Fruit fly (Drosophila melanogaster) whole organism, embryonic: ENCODE data around the gene Fbw5.

Experiments
- Ada2b ChIP-seq: fragments of 200-800 bp; sonication (Bioruptor generic); IDR thresholded peaks from 2 replicates; pipeline ENCODE4 v1.3.6; 2022; ENCODE audit warnings: missing biosample characterization, missing genetic modification characterization
- B-H1 ChIP-seq: fragments of 200-800 bp; sonication (Bioruptor generic); IDR thresholded peaks from 3 replicates; pipeline ENCODE4 v1.3.6; 2022; ENCODE audit warnings: missing biosample characterization, missing genetic modification characterization
- Blimp-1 ChIP-seq: fragments of 200-800 bp; sonication (Bioruptor generic); optimal IDR thresholded peaks from 3 replicates; lab custom pipeline; 2018; ENCODE audit warnings: missing biosample characterization, missing genetic modification characterization, mild to moderate bottlenecking, moderate library complexity, missing genetic modification reagents
- CG1233 ChIP-seq: fragments of 200-800 bp; sonication (Bioruptor generic); optimal IDR thresholded peaks from 4 replicates; lab custom pipeline; 2018; ENCODE audit warnings: missing biosample characterization, mild to moderate bottlenecking, missing genetic modification characterization
- CG15479 ChIP-seq: fragments of 200-800 bp; sonication (Bioruptor generic); optimal IDR thresholded peaks from 3 replicates; lab custom pipeline; 2019; ENCODE audit warnings: missing biosample characterization, mild to moderate bottlenecking, missing genetic modification characterization, moderate library complexity
- CG18011 ChIP-seq: fragments of 200-800 bp; sonication (Bioruptor generic); optimal IDR thresholded peaks from 2 replicates; lab custom pipeline; 2017; ENCODE audit warnings: missing biosample characterization, missing genetic modification characterization, mild to moderate bottlenecking, moderate library complexity, missing genotype
- CG18764 ChIP-seq: fragments of 200-800 bp; sonication (Bioruptor generic); optimal IDR thresholded peaks from 3 replicates; lab custom pipeline; 2016; ENCODE audit warnings: missing biosample characterization, missing genetic modification characterization
- CG30431 ChIP-seq: fragments of 200-800 bp; sonication (Bioruptor generic); optimal IDR thresholded peaks from 2 replicates; lab custom pipeline; 2017; ENCODE audit warnings: missing biosample characterization, missing genetic modification characterization
- CG31224 ChIP-seq: fragments of 200-800 bp; sonication (Bioruptor generic); IDR thresholded peaks from 2 replicates; pipeline ENCODE4 v1.3.6; 2022; ENCODE audit warnings: missing biosample characterization, missing genetic modification characterization
- CG32767 ChIP-seq: fragments of 200-800 bp; sonication (Bioruptor generic); IDR thresholded peaks from 2 replicates; pipeline ENCODE4 v1.3.6; 2022; ENCODE audit warnings: missing biosample characterization, missing genetic modification characterization
- CG32772 ChIP-seq: fragments of 200-800 bp; sonication (Bioruptor generic); IDR thresholded peaks from 2 replicates; pipeline ENCODE4 v1.3.6; 2022; ENCODE audit warnings: missing biosample characterization, missing genetic modification characterization
- CG33557 ChIP-seq: fragments of 200-800 bp; sonication (Bioruptor generic); optimal IDR thresholded peaks from 2 replicates; lab custom pipeline; 2019; ENCODE audit warnings: missing biosample characterization, mild to moderate bottlenecking, missing genetic modification characterization, moderate library complexity
- CG3407 ChIP-seq: fragments of 200-800 bp; sonication (Bioruptor generic); optimal IDR thresholded peaks from 2 replicates; lab custom pipeline; 2018; ENCODE audit warnings: missing biosample characterization, mild to moderate bottlenecking, missing genetic modification characterization
- CG43689 ChIP-seq: fragments of 200-800 bp; sonication (Bioruptor generic); IDR thresholded peaks from 2 replicates; pipeline ENCODE4 v1.3.6; 2022; ENCODE audit warnings: missing biosample characterization, missing genetic modification characterization
- CG5180 ChIP-seq: fragments of 200-800 bp; sonication (Bioruptor generic); optimal IDR thresholded peaks from 3 replicates; lab custom pipeline; 2017; ENCODE audit warnings: missing biosample characterization, missing genetic modification characterization, mild to moderate bottlenecking, moderate library complexity, missing genetic modification reagents
- CG5953 ChIP-seq: fragments of 200-800 bp; sonication (Bioruptor generic); IDR thresholded peaks from 2 replicates; pipeline ENCODE4 v1.3.6; 2022; ENCODE audit warnings: missing biosample characterization, missing genetic modification characterization
- CG6689 ChIP-seq: fragments of 200-800 bp; sonication (Bioruptor generic); IDR thresholded peaks from 2 replicates; pipeline ENCODE4 v1.3.6; 2022; ENCODE audit warnings: missing biosample characterization, missing genetic modification characterization
- CG6765 ChIP-seq: fragments of 200-800 bp; sonication (Bioruptor generic); optimal IDR thresholded peaks from 3 replicates; lab custom pipeline; 2017; ENCODE audit warnings: missing biosample characterization, mild to moderate bottlenecking, missing genetic modification characterization
- CG7357 ChIP-seq: fragments of 200-800 bp; sonication (Bioruptor generic); IDR thresholded peaks from 3 replicates; pipeline ENCODE4 v1.3.6; 2022; ENCODE audit warnings: missing biosample characterization, missing genetic modification characterization
- CG7839 ChIP-seq: fragments of 200-800 bp; sonication (Bioruptor generic); optimal IDR thresholded peaks from 3 replicates; lab custom pipeline; 2018; ENCODE audit warnings: missing biosample characterization, mild to moderate bottlenecking, missing genetic modification characterization, moderate library complexity
- CTCF ChIP-seq: fragments of 200-800 bp; sonication (Bioruptor generic); optimal IDR thresholded peaks from 2 replicates; lab custom pipeline; 2017; ENCODE audit warnings: missing biosample characterization, mild to moderate bottlenecking, missing genetic modification characterization, moderate library complexity
- Gug ChIP-seq: fragments of 200-800 bp; sonication (Bioruptor generic); IDR thresholded peaks from 4 replicates; pipeline ENCODE4 v1.3.6; 2022; ENCODE audit warnings: missing biosample characterization, missing genetic modification characterization
- HHEX ChIP-seq: fragments of 200-800 bp; sonication (Bioruptor generic); optimal IDR thresholded peaks from 3 replicates; lab custom pipeline; 2017; ENCODE audit warnings: missing biosample characterization, mild to moderate bottlenecking, missing genetic modification characterization, missing genetic modification reagents
- Jarid2 ChIP-seq: fragments of 200-800 bp; sonication (Bioruptor generic); optimal IDR thresholded peaks from 3 replicates; lab custom pipeline; 2017; ENCODE audit warnings: mild to moderate bottlenecking, missing biosample characterization, missing genetic modification reagents, missing genetic modification characterization
- MBD-R2 ChIP-seq: fragments of 200-800 bp; sonication (Bioruptor generic); IDR thresholded peaks from 2 replicates; pipeline ENCODE4 v1.3.6; 2022; ENCODE audit warnings: missing biosample characterization, missing genetic modification characterization
- Mad ChIP-seq: fragments of 200-800 bp; sonication (Bioruptor generic); optimal IDR thresholded peaks from 2 replicates; lab custom pipeline; 2016; ENCODE audit warnings: missing biosample characterization, missing genetic modification characterization
- Med ChIP-seq: fragments of 200-800 bp; sonication (Bioruptor generic); peaks from one replicate; lab custom pipeline; 2016; ENCODE audit warnings: missing biosample characterization, missing genetic modification characterization, mild to moderate bottlenecking, inconsistent platforms, moderate library complexity
- Mes4 ChIP-seq: fragments of 200-800 bp; sonication (Bioruptor generic); optimal IDR thresholded peaks from 2 replicates; lab custom pipeline; 2016; ENCODE audit warnings: missing biosample characterization, missing genetic modification characterization
- NC2α ChIP-seq: fragments of 200-800 bp; sonication (Bioruptor generic); optimal IDR thresholded peaks from 2 replicates; lab custom pipeline; 2016; ENCODE audit warnings: missing biosample characterization, missing genetic modification characterization
- Nf-YA ChIP-seq: fragments of 200-800 bp; sonication (Bioruptor generic); IDR thresholded peaks from 2 replicates; pipeline ENCODE4 v1.3.6; 2022; ENCODE audit warnings: missing biosample characterization, missing genetic modification characterization
- Poxn ChIP-seq: fragments of 200-800 bp; sonication (Bioruptor generic); IDR thresholded peaks from 2 replicates; pipeline ENCODE4 v1.3.6; 2022; ENCODE audit warnings: missing biosample characterization, missing genetic modification characterization
- Rx ChIP-seq: fragments of 200-800 bp; sonication (Bioruptor generic); IDR thresholded peaks from 2 replicates; pipeline ENCODE4 v1.3.6; 2022; ENCODE audit warnings: missing biosample characterization, missing genetic modification characterization
- Sox100B ChIP-seq: fragments of 200-800 bp; sonication (Bioruptor generic); optimal IDR thresholded peaks from 3 replicates; lab custom pipeline; 2018; ENCODE audit warnings: missing biosample characterization, mild to moderate bottlenecking, missing genetic modification characterization
- Ssrp ChIP-seq: fragments of 200-800 bp; sonication (Bioruptor generic); optimal IDR thresholded peaks from 2 replicates; lab custom pipeline; 2018; ENCODE audit warnings: missing biosample characterization, mild to moderate bottlenecking, missing genetic modification characterization, moderate library complexity
- YL-1 ChIP-seq: fragments of 200-800 bp; sonication (Bioruptor generic); optimal IDR thresholded peaks from 3 replicates; lab custom pipeline; 2017; ENCODE audit warnings: missing biosample characterization, mild to moderate bottlenecking, missing genetic modification characterization
- ash1 ChIP-seq: fragments of 200-800 bp; sonication (Bioruptor generic); optimal IDR thresholded peaks from 2 replicates; lab custom pipeline; 2018; ENCODE audit warnings: missing biosample characterization, mild to moderate bottlenecking, missing genetic modification characterization
- cad ChIP-seq: fragments of >200 bp; optimal IDR thresholded peaks from 2 replicates; lab custom pipeline; 2017; ENCODE audit warnings: missing biosample characterization, missing genetic modification characterization
- caup ChIP-seq: fragments of 200-800 bp; sonication (Bioruptor generic); optimal IDR thresholded peaks from 3 replicates; lab custom pipeline; 2017; ENCODE audit warnings: missing biosample characterization, mild to moderate bottlenecking, missing genetic modification characterization, moderate library complexity; ENCODE audit not compliant: severe bottlenecking
- chinmo ChIP-seq: fragments of 200-800 bp; sonication (Bioruptor generic); IDR thresholded peaks from 4 replicates; pipeline ENCODE4 v1.3.6; 2022; ENCODE audit warnings: missing biosample characterization, missing genetic modification characterization; ENCODE audit not compliant: partially characterized antibody
- gcm2 ChIP-seq: fragments of 200-800 bp; sonication (Bioruptor generic); optimal IDR thresholded peaks from 2 replicates; lab custom pipeline; 2016; ENCODE audit warnings: missing biosample characterization, missing genetic modification characterization
- grn ChIP-seq: fragments of 200-800 bp; sonication (Bioruptor generic); optimal IDR thresholded peaks from 3 replicates; lab custom pipeline; 2017; ENCODE audit warnings: missing biosample characterization, missing genetic modification characterization
- lilli ChIP-seq: fragments of 200-800 bp; sonication (Bioruptor generic); optimal IDR thresholded peaks from 3 replicates; lab custom pipeline; 2016; ENCODE audit warnings: missing biosample characterization, missing genetic modification characterization
- pb ChIP-seq: fragments of 200-800 bp; sonication (Bioruptor generic); optimal IDR thresholded peaks from 3 replicates; lab custom pipeline; 2016; ENCODE audit warnings: missing biosample characterization, missing genetic modification characterization
- pfk ChIP-seq: fragments of 200-800 bp; sonication (Bioruptor generic); optimal IDR thresholded peaks from 2 replicates; lab custom pipeline; 2018; ENCODE audit warnings: missing biosample characterization, mild to moderate bottlenecking, missing genetic modification characterization, moderate library complexity
- phol ChIP-seq: fragments of 200-800 bp; sonication (Bioruptor generic); optimal IDR thresholded peaks from 3 replicates; lab custom pipeline; 2018; ENCODE audit warnings: missing biosample characterization, mild to moderate bottlenecking, missing genetic modification characterization, moderate library complexity
- pita ChIP-seq: fragments of 200-800 bp; sonication (Bioruptor generic); optimal IDR thresholded peaks from 2 replicates; lab custom pipeline; 2017; ENCODE audit warnings: missing biosample characterization, mild to moderate bottlenecking, missing genetic modification characterization
- pros ChIP-seq: fragments of 200-800 bp; sonication (Bioruptor generic); optimal IDR thresholded peaks from 3 replicates; lab custom pipeline; 2019; ENCODE audit warnings: missing biosample characterization, mild to moderate bottlenecking, missing genetic modification characterization, moderate library complexity
- pzg ChIP-seq: fragments of 200-800 bp; sonication (Bioruptor generic); optimal IDR thresholded peaks from 3 replicates; lab custom pipeline; 2018; ENCODE audit warnings: missing biosample characterization, mild to moderate bottlenecking, missing genetic modification characterization, moderate library complexity
- ro ChIP-seq: fragments of 200-800 bp; sonication (Bioruptor generic); IDR thresholded peaks from 2 replicates; pipeline ENCODE4 v1.3.6; 2022; ENCODE audit warnings: missing biosample characterization, missing genetic modification characterization
- salm ChIP-seq: fragments of 200-800 bp; sonication (Bioruptor generic); optimal IDR thresholded peaks from 2 replicates; lab custom pipeline; 2018; ENCODE audit warnings: missing biosample characterization, mild to moderate bottlenecking, missing genetic modification characterization
- sd ChIP-seq: fragments of 200-800 bp; sonication (Bioruptor generic); optimal IDR thresholded peaks from 3 replicates; lab custom pipeline; 2018; ENCODE audit warnings: missing biosample characterization, mild to moderate bottlenecking, missing genetic modification characterization, moderate library complexity
- unpg ChIP-seq: fragments of 200-800 bp; sonication (Bioruptor generic); optimal IDR thresholded peaks from 3 replicates; lab custom pipeline; 2018; ENCODE audit warnings: missing biosample characterization, mild to moderate bottlenecking, missing genetic modification characterization, moderate library complexity

The Fbw5 gene

dm6 chr2L:6037830-6038229 lies 27.9 kb downstream of the Fbw5 start, which contains the start of the genes CG9117 and CG31643 (continued):
- TF ChIP-seq Rx (GFP tag; lab: Robert Waterston, UW) (no peak), Mes4 (GFP tag; lab: Kevin White, UChicago) (peak; percentile 30), grn (no peak), CG3407 (GFP tag; lab: Kevin White, UChicago) (no peak), salm (tag; lab: Kevin White, UChicago) (no peak), Mad (GFP tag; lab: Kevin White, UChicago) (peak; percentile 27), CG6689 (GFP tag; lab: Robert Waterston, UW) (no peak), gcm2 (GFP tag; lab: Kevin White, UChicago) (no peak), CG18011 (GFP tag; lab: Kevin White, UChicago) (no peak), MBD-R2 (GFP tag; lab: Robert Waterston, UW) (peak; percentile 82), cad (GFP tag; lab: Kevin White, UChicago) (no peak), Nf-YA (GFP tag; lab: Robert Waterston, UW) (no peak), Jarid2 (GFP tag; lab: Kevin White, UChicago) (no peak), Ssrp (tag; lab: Kevin White, UChicago) (peak; percentile 4), Blimp-1 (GFP tag; lab: Kevin White, UChicago) (no peak), NC2α (no peak), CG32767 (GFP tag; lab: Robert Waterston, UW) (no peak), pzg (peak; percentile 64), ro (no peak), CG15479 (no peak), pfk (GFP tag; lab: Kevin White, UChicago) (no peak), CTCF (no peak), Poxn (no peak), pros (GFP tag; lab: Kevin White, UChicago) (no peak), CG5180 (no peak), CG32772 (no peak), sd (tag; lab: Kevin White, UChicago) (no peak), chinmo (GFP tag; lab: Robert Waterston, UW) (no peak), CG7839 (no peak), lilli (GFP tag; lab: Kevin White, UChicago) (peak; percentile 82), CG30431 (GFP tag; lab: Kevin White, UChicago) (no peak), Sox100B (GFP tag; lab: Kevin White, UChicago) (no peak), Gug (GFP tag; lab: Robert Waterston, UW) (no peak), CG31224 (GFP tag; lab: Robert Waterston, UW) (no peak), caup (GFP tag; lab: Kevin White, UChicago) (no peak), unpg (GFP tag; lab: Kevin White, UChicago) (no peak), CG5953 (GFP tag; lab: Robert Waterston, UW) (no peak), Ada2b (GFP tag; lab: Robert Waterston, UW) (0 out of 2 replicates have a peak, but pooled peaks have one; percentile 22), pb (GFP tag; lab: Kevin White, UChicago) (no peak), CG7357 (GFP tag; lab: Robert Waterston, UW) (no peak), ash1 (GFP tag; lab: Kevin White, UChicago) (no peak), phol (tag; lab: Kevin White, UChicago) (peak; percentile 69), pita (GFP tag; lab: Kevin White, UChicago) (no peak), CG18764 (GFP tag; lab: Kevin White, UChicago) (peak; percentile 41), HHEX (GFP tag; lab: Kevin White, UChicago) (no peak), Med (GFP tag; lab: Kevin White, UChicago) (peak; percentile 91), CG43689 (no peak), YL-1 (GFP tag; lab: Kevin White, UChicago) (peak; percentile 26), CG1233 (GFP tag; lab: Kevin White, UChicago) (peak; percentile 30), B-H1 (GFP tag; lab: Robert Waterston, UW) (no peak), CG33557 (GFP tag; lab: Kevin White, UChicago) (peak; percentile 20), CG6765 (GFP tag; lab: Kevin White, UChicago) (no peak)
